Worm (Caenorhabditis elegans): ENCODE results near the gene pqn-87.

pqn-87 gene

DNA sequence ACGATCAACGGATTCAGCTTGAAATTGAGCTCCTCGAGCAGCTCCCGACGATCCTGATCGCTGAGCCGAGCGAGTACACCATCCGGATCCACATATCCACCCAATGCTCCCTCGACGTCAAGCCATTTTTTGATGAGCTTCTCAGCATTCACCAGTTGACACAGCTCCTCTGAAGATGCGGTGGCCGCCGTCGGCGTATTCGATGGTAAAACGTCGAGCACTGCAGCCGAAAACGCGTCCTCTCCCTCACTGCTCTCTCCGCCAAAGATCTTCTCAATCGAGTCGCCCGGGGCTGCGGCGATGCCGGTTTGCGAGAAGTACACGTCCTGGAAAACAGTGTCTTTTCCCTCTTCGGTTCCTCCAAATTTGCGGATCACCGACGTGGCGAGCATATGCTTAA is 10.3 kb downstream of the pqn-87 start:
- TF ChIP-seq unc-30 (tag; optimal IDR thresholded peaks at IDR 0.05) = no peak
- TF ChIP-seq Y116A8C.19 (tag; optimal IDR thresholded peaks at IDR 0.05; ENCODE audit: borderline replicate concordance) = no peak
- TF ChIP-seq nhr-71 (tag; optimal IDR thresholded peaks at IDR 0.05) = no peak

DNA sequence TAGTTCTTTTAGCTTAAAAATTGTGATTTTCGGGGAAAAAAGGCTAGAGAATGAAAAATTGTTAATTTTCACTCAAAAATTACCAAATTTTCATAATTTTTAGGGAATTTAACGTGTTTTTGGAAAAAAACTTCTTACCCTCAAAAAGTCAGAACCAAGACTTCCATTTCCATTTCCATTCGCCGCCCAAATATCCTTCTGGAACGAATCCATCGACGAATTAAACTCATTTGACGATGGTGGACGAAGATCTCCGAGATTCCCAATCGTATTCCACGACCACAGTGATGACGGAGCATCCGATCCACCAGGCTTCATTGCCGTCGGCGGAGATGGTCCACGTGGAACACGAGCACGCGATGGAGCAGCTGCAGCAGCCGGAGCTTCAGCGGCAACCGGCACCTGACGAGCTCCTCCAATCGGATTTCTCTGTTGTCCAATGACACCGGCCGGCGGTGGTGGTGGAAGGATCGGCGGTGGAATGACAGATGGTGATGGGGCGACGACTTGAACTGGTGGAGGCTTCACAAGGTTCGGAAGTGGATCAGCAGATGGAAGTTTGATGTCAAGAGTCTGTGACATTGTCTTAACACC is 13.1 kb downstream of the pqn-87 start:
- TF ChIP-seq ceh-63 (GFP tag; optimal IDR thresholded peaks at IDR 0.05) (peak; percentile 12), efl-1 (optimal IDR thresholded peaks at IDR 0.05) (no peak), efl-1 (GFP tag; optimal IDR thresholded peaks at IDR 0.05 in 1 of 2) (peak in 1 of 2 experiments; percentile 52), unc-98 (GFP tag; IDR thresholded peaks at IDR 0.05) (no peak)

DNA sequence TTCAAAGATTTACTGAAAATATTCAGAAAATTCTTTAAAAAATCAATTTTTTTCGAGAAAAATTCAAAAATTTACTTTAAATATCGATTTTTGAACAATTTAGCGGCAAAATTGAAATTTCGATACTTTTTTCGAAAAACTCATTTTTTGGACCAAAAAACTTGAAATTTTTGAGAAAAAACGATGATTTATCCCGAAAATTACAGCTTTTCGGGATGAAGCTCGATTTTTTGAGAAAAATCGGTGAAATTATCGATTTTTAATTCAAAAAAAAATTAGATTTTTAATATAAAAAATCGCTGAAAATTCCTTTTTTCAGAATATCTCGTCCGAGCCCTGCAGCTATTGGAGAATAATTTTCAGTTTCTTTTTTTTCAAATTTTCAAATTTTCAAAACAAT is 16.1 kb downstream of the pqn-87 start:
- TF ChIP-seq mab-9 (GFP tag; IDR thresholded peaks at IDR 0.05) (no peak), nhr-11 (tag; optimal IDR thresholded peaks at IDR 0.05) (no peak), zip-4 (GFP tag; optimal IDR thresholded peaks at IDR 0.05) (no peak), hlh-4 (tag; optimal IDR thresholded peaks at IDR 0.05) (no peak), nhr-77 (tag; optimal IDR thresholded peaks at IDR 0.05) (no peak), sox-4 (tag; optimal IDR thresholded peaks at IDR 0.05) (no peak), mef-2 (tag; optimal IDR thresholded peaks at IDR 0.05) (no peak), efl-1 (optimal IDR thresholded peaks at IDR 0.05) (no peak), efl-1 (GFP tag; optimal IDR thresholded peaks at IDR 0.05 in 1 of 2) (peak in 1 of 2 experiments; percentile 25), nhr-71 (tag; optimal IDR thresholded peaks at IDR 0.05) (peak; percentile 26), nhr-85 (tag) (peak; percentile 73), nhr-47 (tag; optimal IDR thresholded peaks at IDR 0.05) (peak; percentile 5), F16B12.6 (tag; optimal IDR thresholded peaks at IDR 0.05) (no peak)

DNA sequence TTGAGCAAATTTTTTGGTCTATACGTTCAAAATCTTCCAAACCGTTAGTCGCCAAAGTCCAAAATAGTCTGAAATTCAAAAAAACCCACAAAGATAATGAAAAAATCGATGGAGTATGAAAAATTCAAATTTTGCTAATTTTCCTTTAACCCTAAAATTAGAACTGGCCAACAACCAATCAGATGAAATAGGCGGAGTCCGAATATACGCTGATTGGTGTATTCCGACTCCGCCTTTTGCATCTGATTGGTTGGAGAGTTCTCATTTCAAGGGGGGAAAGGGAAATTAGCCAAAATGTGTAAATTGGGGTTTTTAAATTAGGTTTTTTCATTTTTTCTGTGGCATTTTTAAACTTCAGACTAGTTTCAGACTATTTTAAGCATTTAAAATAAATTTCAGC is 20.3 kb downstream of the pqn-87 start:
- TF ChIP-seq skn-1 (tag; optimal IDR thresholded peaks at IDR 0.05) (no peak), aha-1 (tag; optimal IDR thresholded peaks at IDR 0.05) (no peak), sup-37 (GFP tag; optimal IDR thresholded peaks at IDR 0.05) (no peak), nhr-76 (tag; optimal IDR thresholded peaks at IDR 0.05) (no peak), xbp-1 (tag; optimal IDR thresholded peaks at IDR 0.05) (no peak), sptf-1 (tag; optimal IDR thresholded peaks at IDR 0.05) (no peak), mef-2 (tag; optimal IDR thresholded peaks at IDR 0.05) (no peak), aly-2 (tag; optimal IDR thresholded peaks at IDR 0.05) (no peak)

DNA sequence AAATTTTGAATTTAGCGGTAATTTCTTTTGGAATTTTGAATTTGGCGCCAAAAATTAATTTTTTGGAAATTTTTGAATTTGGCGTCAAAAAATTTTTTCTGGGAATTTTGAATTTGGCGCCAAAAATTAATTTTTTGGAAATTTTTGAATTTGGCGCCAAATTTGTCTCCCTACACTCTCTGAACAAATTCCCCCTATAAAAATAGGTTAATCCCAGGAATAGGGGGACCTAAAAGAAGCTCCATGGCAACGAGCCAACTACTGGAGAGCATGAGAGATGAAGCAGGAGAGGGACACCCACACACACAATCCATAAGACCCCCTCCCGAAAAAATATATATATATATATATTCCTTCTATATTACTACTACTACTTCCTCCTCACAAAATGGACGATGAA is 22.0 kb downstream of the pqn-87 start, which contains the start of gene aqp-12:
Gene aqp-12, plus strand, starts transcription at position 301 of the 400 bp plus-strand sequence.
- TF ChIP-seq fkh-8 (tag; optimal IDR thresholded peaks at IDR 0.05) = peak; percentile 52
- TF ChIP-seq tlp-1 (tag; optimal IDR thresholded peaks at IDR 0.05) = no peak
- TF ChIP-seq efl-1 (optimal IDR thresholded peaks at IDR 0.05) = no peak
- TF ChIP-seq efl-1 (GFP tag; optimal IDR thresholded peaks at IDR 0.05 in 1 of 2) = peak in 1 of 2 experiments; percentile 19
- TF ChIP-seq xbp-1 (tag; optimal IDR thresholded peaks at IDR 0.05) = no peak

DNA sequence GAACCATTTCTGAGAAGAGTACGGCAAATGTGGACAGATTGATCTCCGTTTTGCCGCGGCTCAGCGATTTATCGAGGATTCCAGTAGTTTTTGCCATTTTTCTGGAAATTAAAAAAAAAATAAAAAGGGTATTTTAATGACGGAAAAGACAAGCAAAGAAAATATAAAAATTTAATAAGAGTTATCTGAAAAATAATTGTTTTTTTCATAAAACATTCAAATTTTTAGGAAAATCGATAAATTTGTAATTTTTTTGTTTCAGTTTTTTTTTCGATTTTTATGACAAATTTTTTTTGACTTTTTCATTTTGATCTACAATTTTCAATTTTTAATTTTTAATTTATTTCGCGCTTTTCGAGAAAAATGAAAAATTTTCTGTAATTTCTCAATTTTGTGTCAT is 22.6 kb downstream of the pqn-87 start, which contains the start of gene trpp-5:
Gene trpp-5, minus strand, starts transcription at position 101 of the 400 bp plus-strand sequence.
- TF ChIP-seq fos-1 (tag; optimal IDR thresholded peaks at IDR 0.05) (no peak), nhr-20 (tag; optimal IDR thresholded peaks at IDR 0.05) (no peak), vab-15 (tag; optimal IDR thresholded peaks at IDR 0.05) (no peak)

DNA sequence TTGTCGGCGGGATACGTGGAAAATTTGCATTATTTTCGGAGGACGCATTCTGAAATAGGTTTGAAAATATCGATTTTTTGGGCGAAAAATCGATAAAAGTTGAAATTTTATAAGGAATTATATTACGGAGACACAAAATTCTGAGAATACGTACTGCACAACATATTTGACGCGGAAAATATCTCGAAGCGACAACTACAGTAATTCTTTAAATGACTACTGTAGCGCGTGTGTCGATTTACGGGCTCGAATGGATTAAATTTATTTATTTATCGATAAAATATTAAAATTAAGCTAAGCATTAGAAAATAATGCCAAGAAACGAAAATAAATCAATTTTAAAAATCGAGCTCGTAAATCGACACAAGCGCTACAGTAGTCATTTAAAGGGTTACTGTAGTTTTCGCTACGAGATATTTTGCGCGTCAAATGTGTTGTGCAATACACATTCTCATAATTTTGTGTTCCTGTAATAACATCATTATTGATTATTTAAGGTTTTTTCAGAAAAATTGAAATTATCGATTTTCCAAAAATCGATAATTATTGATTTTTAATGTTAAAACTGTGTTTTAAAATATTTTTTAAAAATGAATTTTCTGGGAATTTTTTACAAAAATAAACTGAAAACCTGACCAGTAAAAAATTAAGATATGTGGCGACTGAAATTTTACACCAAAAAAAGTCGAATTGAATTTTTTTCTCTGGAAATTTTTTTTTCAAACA is 24.8 kb downstream of the pqn-87 start, which contains the start of gene polg-1:
Gene polg-1, minus strand, starts transcription at position 51 of the 726 bp plus-strand sequence.
- TF ChIP-seq lin-39 (tag; optimal IDR thresholded peaks at IDR 0.05) (no peak), nhr-71 (tag; optimal IDR thresholded peaks at IDR 0.05) (no peak), sptf-1 (tag; optimal IDR thresholded peaks at IDR 0.05) (no peak), nhr-20 (tag; optimal IDR thresholded peaks at IDR 0.05) (no peak), pqm-1 (tag; optimal IDR thresholded peaks at IDR 0.05) (no peak), ets-5 (GFP tag; IDR thresholded peaks at IDR 0.05) (no peak), aha-1 (tag; optimal IDR thresholded peaks at IDR 0.05) (no peak), ztf-4 (tag; optimal IDR thresholded peaks at IDR 0.05) (no peak), C04F5.9 (tag; optimal IDR thresholded peaks at IDR 0.05) (no peak), egl-27 (tag; optimal IDR thresholded peaks at IDR 0.05) (no peak), lin-35 (GFP tag; optimal IDR thresholded peaks at IDR 0.05) (no peak), hlh-4 (tag; optimal IDR thresholded peaks at IDR 0.05) (no peak), skn-1 (tag; optimal IDR thresholded peaks at IDR 0.05) (no peak)
